Fruit fly (Drosophila melanogaster) whole organism, prepupa: Measurements from ENCODE around the gene CG7420.

ENCODE experiments used
- Blimp-1 ChIP-seq: fragments of 200-800 bp; sonication (Bioruptor generic); optimal IDR thresholded peaks from 3 replicates; lab custom pipeline; 2017; ENCODE audit warnings: missing biosample characterization, missing genetic modification characterization, mild to moderate bottlenecking, moderate library complexity, missing genetic modification reagents
- CG10631 ChIP-seq: fragments of 200-800 bp; sonication (Bioruptor generic); optimal IDR thresholded peaks from 2 replicates; lab custom pipeline; 2016; ENCODE audit warnings: missing biosample characterization, missing genetic modification characterization
- CG10669 ChIP-seq: fragments of 200-800 bp; sonication (Bioruptor generic); optimal IDR thresholded peaks from 3 replicates; lab custom pipeline; 2018; ENCODE audit warnings: missing biosample characterization, mild to moderate bottlenecking, missing genetic modification characterization, moderate library complexity
- CG11762 ChIP-seq: fragments of 200-800 bp; sonication (Bioruptor generic); optimal IDR thresholded peaks from 3 replicates; lab custom pipeline; 2016; ENCODE audit warnings: missing biosample characterization, missing genetic modification characterization; ENCODE audit not compliant: insufficient read depth
- CG15336 ChIP-seq: fragments of 200-800 bp; sonication (Bioruptor generic); IDR thresholded peaks from 2 replicates; pipeline ENCODE4 v1.3.6; 2022; ENCODE audit warnings: missing biosample characterization, missing genetic modification characterization
- CG1621 ChIP-seq: fragments of 200-800 bp; sonication (Bioruptor generic); optimal IDR thresholded peaks from 3 replicates; lab custom pipeline; 2018; ENCODE audit warnings: missing biosample characterization, mild to moderate bottlenecking, missing genetic modification characterization
- CG3032 ChIP-seq: fragments of 200-800 bp; optimal IDR thresholded peaks from 2 replicates; lab custom pipeline; 2019; ENCODE audit warnings: missing biosample characterization, mild to moderate bottlenecking, missing genetic modification characterization, moderate library complexity
- CG31627 ChIP-seq: fragments of 200-800 bp; sonication (Bioruptor generic); optimal IDR thresholded peaks from 3 replicates; lab custom pipeline; 2016; ENCODE audit warnings: missing biosample characterization, missing genetic modification characterization
- CG32006 ChIP-seq: fragments of 200-800 bp; sonication (Bioruptor generic); optimal IDR thresholded peaks from 3 replicates; lab custom pipeline; 2017; ENCODE audit warnings: missing biosample characterization, mild to moderate bottlenecking, missing genetic modification characterization
- CG34406 ChIP-seq: fragments of 200-800 bp; sonication (Bioruptor generic); optimal IDR thresholded peaks from 3 replicates; lab custom pipeline; 2016; ENCODE audit warnings: missing biosample characterization, missing genetic modification characterization
- CG3919 ChIP-seq: fragments of 200-800 bp; sonication (Bioruptor generic); optimal IDR thresholded peaks from 3 replicates; lab custom pipeline; 2016; ENCODE audit warnings: missing biosample characterization, missing genetic modification characterization
- CG4318 ChIP-seq: fragments of 200-800 bp; sonication (Bioruptor generic); optimal IDR thresholded peaks from 3 replicates; lab custom pipeline; 2017; ENCODE audit warnings: missing biosample characterization, mild to moderate bottlenecking, missing genetic modification characterization
- CG6163 ChIP-seq: fragments of 200-800 bp; sonication (Bioruptor generic); IDR thresholded peaks from 3 replicates; pipeline ENCODE4 v1.3.6; 2022; ENCODE audit warnings: missing biosample characterization, missing genetic modification characterization
- CG6276 ChIP-seq: fragments of 200-800 bp; sonication (Bioruptor generic); optimal IDR thresholded peaks from 2 replicates; lab custom pipeline; 2017; ENCODE audit warnings: missing biosample characterization, mild to moderate bottlenecking, missing genetic modification characterization
- CG6792 ChIP-seq: fragments of 200-800 bp; sonication (Bioruptor generic); optimal IDR thresholded peaks from 3 replicates; lab custom pipeline; 2016; ENCODE audit warnings: missing biosample characterization, missing genetic modification characterization
- CG6808 ChIP-seq: fragments of 200-800 bp; sonication (Bioruptor generic); optimal IDR thresholded peaks from 3 replicates; lab custom pipeline; 2017; ENCODE audit warnings: missing biosample characterization, missing genetic modification characterization, mild to moderate bottlenecking, moderate library complexity, missing genetic modification reagents
- CG7368 ChIP-seq: fragments of 200-800 bp; sonication (Bioruptor generic); optimal IDR thresholded peaks from 3 replicates; lab custom pipeline; 2016; ENCODE audit warnings: missing biosample characterization, missing genetic modification characterization
- CG8119 ChIP-seq: fragments of 200-800 bp; sonication (Bioruptor generic); IDR thresholded peaks from 3 replicates; pipeline ENCODE4 v1.3.6; 2022; ENCODE audit warnings: missing biosample characterization, missing genetic modification characterization
- CG8632 ChIP-seq: fragments of 200-800 bp; sonication (Bioruptor generic); optimal IDR thresholded peaks from 3 replicates; lab custom pipeline; 2016; ENCODE audit warnings: missing biosample characterization, missing genetic modification characterization
- CG9139 ChIP-seq: fragments of 200-800 bp; sonication (Bioruptor generic); optimal IDR thresholded peaks from 3 replicates; lab custom pipeline; 2017; ENCODE audit warnings: missing biosample characterization, mild to moderate bottlenecking, missing genetic modification characterization
- Eip75B ChIP-seq: fragments of 200-800 bp; sonication (Bioruptor generic); optimal IDR thresholded peaks from 3 replicates; lab custom pipeline; 2016; ENCODE audit warnings: missing biosample characterization, missing genetic modification characterization
- Eip78C ChIP-seq: fragments of 200-800 bp; sonication (Bioruptor generic); peaks from one replicate; lab custom pipeline; 2016; ENCODE audit warnings: missing biosample characterization, missing genetic modification characterization
- Eip93F ChIP-seq: fragments of 200-800 bp; sonication (Bioruptor generic); optimal IDR thresholded peaks from 2 replicates; lab custom pipeline; 2016; ENCODE audit warnings: missing biosample characterization, mild to moderate bottlenecking, missing genetic modification characterization
- Ets96B ChIP-seq: fragments of 200-800 bp; optimal IDR thresholded peaks from 2 replicates; lab custom pipeline; 2019; ENCODE audit warnings: missing biosample characterization, mild to moderate bottlenecking, missing genetic modification characterization, moderate library complexity
- Gug ChIP-seq: fragments of 200-800 bp; sonication (Bioruptor generic); IDR thresholded peaks from 2 replicates; pipeline ENCODE4 v1.3.6; 2022; ENCODE audit warnings: missing biosample characterization, missing genetic modification characterization
- Hr38 ChIP-seq: sonication (Bioruptor generic); optimal IDR thresholded peaks from 2 replicates; lab custom pipeline; 2016; ENCODE audit warnings: missing biosample characterization, missing genetic modification characterization
- Hr39 ChIP-seq: fragments of 200-800 bp; sonication (Bioruptor generic); optimal IDR thresholded peaks from 2 replicates; lab custom pipeline; 2016; ENCODE audit warnings: missing biosample characterization, missing genetic modification characterization
- Hr4 ChIP-seq: fragments of 200-800 bp; sonication (Bioruptor generic); optimal IDR thresholded peaks from 3 replicates; lab custom pipeline; 2016; ENCODE audit warnings: missing biosample characterization, missing genetic modification characterization
- Lpt ChIP-seq: fragments of 200-800 bp; sonication (Bioruptor generic); optimal IDR thresholded peaks from 3 replicates; lab custom pipeline; 2016; ENCODE audit warnings: missing biosample characterization, missing genetic modification characterization
- Met ChIP-seq: fragments of 200-800 bp; sonication (Bioruptor generic); optimal IDR thresholded peaks from 3 replicates; lab custom pipeline; 2016; ENCODE audit warnings: missing biosample characterization, missing genetic modification characterization
- Smox ChIP-seq: fragments of 200-800 bp; sonication (Bioruptor generic); optimal IDR thresholded peaks from 3 replicates; lab custom pipeline; 2016; ENCODE audit warnings: missing biosample characterization, missing genetic modification characterization
- Sox102F ChIP-seq: fragments of 200-800 bp; sonication (Bioruptor generic); optimal IDR thresholded peaks from 2 replicates; lab custom pipeline; 2016; ENCODE audit warnings: missing biosample characterization, mild to moderate bottlenecking, missing genetic modification characterization
- Sox15 ChIP-seq: fragments of 200-800 bp; sonication (Bioruptor generic); optimal IDR thresholded peaks from 3 replicates; lab custom pipeline; 2016; ENCODE audit warnings: missing biosample characterization, missing genetic modification characterization
- acj6 ChIP-seq: fragments of 200-800 bp; sonication (Bioruptor generic); optimal IDR thresholded peaks from 3 replicates; lab custom pipeline; 2016; ENCODE audit warnings: missing biosample characterization, missing genetic modification characterization
- cyc ChIP-seq: fragments of 200-800 bp; sonication (Bioruptor generic); optimal IDR thresholded peaks from 3 replicates; lab custom pipeline; 2016; ENCODE audit warnings: missing biosample characterization, missing genetic modification characterization
- dac ChIP-seq: fragments of 200-800 bp; sonication (Bioruptor generic); optimal IDR thresholded peaks from 2 replicates; lab custom pipeline; 2017; ENCODE audit warnings: missing biosample characterization, mild to moderate bottlenecking, missing genetic modification characterization
- esn ChIP-seq: fragments of 200-800 bp; sonication (Bioruptor generic); optimal IDR thresholded peaks from 2 replicates; lab custom pipeline; 2016; ENCODE audit warnings: missing biosample characterization, mild to moderate bottlenecking, missing genetic modification characterization, moderate library complexity
- fd59A ChIP-seq: fragments of 200-800 bp; sonication (Bioruptor generic); optimal IDR thresholded peaks from 2 replicates; lab custom pipeline; 2017; ENCODE audit warnings: missing biosample characterization, mild to moderate bottlenecking, missing genetic modification characterization, missing genetic modification reagents
- fd85E ChIP-seq: fragments of 200-800 bp; sonication (Bioruptor generic); optimal IDR thresholded peaks from 3 replicates; lab custom pipeline; 2016; ENCODE audit warnings: missing biosample characterization, missing genetic modification characterization
- pdm3 ChIP-seq: fragments of 200-800 bp; sonication (Bioruptor generic); optimal IDR thresholded peaks from 3 replicates; lab custom pipeline; 2016; ENCODE audit warnings: missing biosample characterization, missing genetic modification characterization
- salr ChIP-seq, 2 experiments: fragments of 200-800 bp; sonication (Bioruptor generic); optimal IDR thresholded peaks; 3 replicates each; lab custom pipeline; 2016 to 2018; ENCODE audit warnings: missing biosample characterization in 2 of 2, missing genetic modification characterization in 2 of 2, mild to moderate bottlenecking in 1 of 2
- spab ChIP-seq: fragments of 200-800 bp; sonication (Bioruptor generic); optimal IDR thresholded peaks from 2 replicates; lab custom pipeline; 2017; ENCODE audit warnings: missing biosample characterization, mild to moderate bottlenecking, missing genetic modification characterization, missing genetic modification reagents
- ss ChIP-seq, 2 experiments: fragments of 200-800 bp; sonication (Bioruptor generic); optimal IDR thresholded peaks; 2 replicates in 1 of 2; 3 replicates in 1 of 2; lab custom pipeline; 2017 to 2018; ENCODE audit warnings: mild to moderate bottlenecking in 2 of 2, missing biosample characterization in 2 of 2, missing genetic modification characterization in 2 of 2, moderate library complexity in 1 of 2
- svp ChIP-seq: fragments of 200-800 bp; sonication (Bioruptor generic); peaks from one replicate; lab custom pipeline; 2016; ENCODE audit warnings: missing biosample characterization, missing genetic modification characterization
- topi ChIP-seq: fragments of 200-800 bp; sonication (Bioruptor generic); optimal IDR thresholded peaks from 3 replicates; lab custom pipeline; 2016; ENCODE audit warnings: missing biosample characterization, missing genetic modification characterization
- vri ChIP-seq: fragments of 200-800 bp; sonication (Bioruptor generic); optimal IDR thresholded peaks from 3 replicates; lab custom pipeline; 2016; ENCODE audit warnings: missing biosample characterization, mild to moderate bottlenecking, missing genetic modification characterization

The CG7420 gene

DNA sequence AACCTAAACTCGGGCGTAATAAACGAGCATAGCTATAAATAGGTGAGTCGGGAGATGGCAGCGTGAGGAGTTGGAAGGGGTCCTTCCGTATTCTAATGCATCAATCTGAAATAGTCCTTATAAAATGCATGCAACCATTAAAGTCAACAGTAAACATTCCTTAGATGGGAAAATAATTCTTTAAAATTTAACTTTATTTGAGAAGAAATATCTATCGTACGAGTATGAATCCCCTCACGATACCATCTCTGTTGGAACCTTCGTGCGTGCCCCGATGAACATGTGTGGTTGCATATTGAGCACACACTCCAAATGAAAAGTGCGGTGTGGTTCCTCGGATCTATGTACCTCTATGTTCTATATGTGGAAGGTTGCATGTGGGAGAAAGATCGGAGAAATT is 40.6 kb downstream of the CG7420 start:
- TF ChIP-seq CG9139 (GFP tag; lab: Kevin White, UChicago) (no peak), svp (GFP tag; lab: Kevin White, UChicago) (peak; percentile 62), topi (no peak), CG4318 (GFP tag; lab: Kevin White, UChicago) (no peak), cyc (no peak), CG34406 (GFP tag; lab: Kevin White, UChicago) (no peak)

DNA sequence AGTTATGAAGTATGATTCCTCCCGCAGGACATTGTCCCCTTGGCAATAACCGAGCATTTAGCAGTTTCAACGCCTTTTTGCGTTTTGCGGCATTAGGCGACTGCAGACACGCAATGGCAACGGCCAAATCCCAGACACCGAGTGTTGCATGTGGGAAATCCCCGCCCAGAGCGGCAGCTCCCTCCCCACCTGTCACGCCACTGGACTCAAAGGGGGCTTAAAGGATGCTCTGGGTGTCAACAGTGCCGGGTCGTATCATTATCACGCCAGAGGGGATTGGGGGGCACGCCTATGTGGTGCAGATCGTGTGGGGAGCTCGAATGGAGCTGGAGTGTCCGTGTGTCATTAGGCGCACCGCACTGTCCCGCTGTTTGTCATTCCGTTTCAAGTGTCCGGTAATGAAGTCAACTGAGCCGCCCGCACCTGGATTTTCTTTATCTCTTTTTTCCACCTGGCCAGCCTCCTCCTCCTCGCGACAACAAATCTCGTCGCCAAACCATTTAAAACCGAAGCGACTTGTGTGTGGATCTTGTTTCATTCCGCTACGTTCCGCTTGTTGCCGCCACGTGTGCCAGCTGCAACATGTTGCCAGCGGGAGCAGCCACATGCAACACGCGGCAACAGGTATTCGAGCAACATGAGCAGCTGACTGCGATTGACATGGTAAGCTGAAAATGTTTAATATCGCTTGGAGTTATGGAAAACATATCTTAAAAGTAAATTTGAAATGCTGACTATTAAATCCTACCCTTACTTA is 42.1 kb downstream of the CG7420 start:
- no peak for TF ChIP-seq Hr38 (GFP tag; lab: Kevin White, UChicago)
- TF ChIP-seq CG15336: 0 out of 2 replicates have a peak, but pooled peaks have one; percentile 12
- peak in 1 of 2 experiments; percentile 69 for TF ChIP-seq ss (GFP tag; optimal IDR thresholded peaks at IDR 0.05; lab: Kevin White, UChicago)
- TF ChIP-seq Smox (GFP tag; lab: Kevin White, UChicago): no peak
- peak; percentile 45 for TF ChIP-seq Eip78C (GFP tag; lab: Kevin White, UChicago)

DNA sequence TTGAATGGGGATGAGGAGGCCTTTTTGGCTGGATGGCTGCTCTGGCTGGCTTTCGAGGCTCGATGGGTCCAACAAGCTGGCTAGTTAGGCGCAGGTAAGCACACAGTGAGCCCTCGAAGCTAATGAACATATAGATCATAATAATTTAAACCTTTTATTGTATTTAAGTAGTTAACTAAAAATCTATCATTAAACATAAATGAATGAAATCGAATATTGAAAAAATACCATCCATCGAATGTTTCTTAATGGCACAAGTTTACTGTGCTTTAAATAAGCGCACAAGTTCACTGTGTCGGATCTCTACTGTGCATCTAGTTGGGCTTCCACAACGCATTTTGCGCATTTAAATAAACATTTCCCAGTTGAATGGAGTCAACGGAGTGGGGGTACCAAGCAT is 43.4 kb downstream of the CG7420 start:
- TF ChIP-seq CG31627 (GFP tag; lab: Kevin White, UChicago) (no peak), CG15336 (peak; percentile 61), CG9139 (GFP tag; lab: Kevin White, UChicago) (no peak), CG6808 (GFP tag; lab: Kevin White, UChicago) (peak; percentile 40), topi (peak; percentile 3), Eip75B (peak; percentile 54), fd59A (GFP tag; lab: Kevin White, UChicago) (peak; percentile 23), CG3032 (tag; lab: Kevin White, UChicago) (peak; percentile 55), Hr39 (GFP tag; lab: Kevin White, UChicago) (no peak), salr (GFP tag; optimal IDR thresholded peaks at IDR 0.05; lab: Kevin White, UChicago) (peak in 1 of 2 experiments; percentile 38), CG6163 (GFP tag; lab: Robert Waterston, UW) (peak; percentile 62), vri (GFP tag; lab: Kevin White, UChicago) (no peak), fd85E (GFP tag; lab: Kevin White, UChicago) (no peak), Met (GFP tag; lab: Kevin White, UChicago) (peak; percentile 2), CG6276 (GFP tag; lab: Kevin White, UChicago) (no peak), CG11762 (GFP tag; lab: Kevin White, UChicago) (peak; percentile 4), CG1621 (peak; percentile 40), CG34406 (GFP tag; lab: Kevin White, UChicago) (peak; percentile 20), CG7368 (peak; percentile 16), CG4318 (GFP tag; lab: Kevin White, UChicago) (peak; percentile 30), pdm3 (GFP tag; lab: Kevin White, UChicago) (peak; percentile 8), spab (peak; percentile 54), CG32006 (GFP tag; lab: Kevin White, UChicago) (peak; percentile 53), Gug (GFP tag; lab: Robert Waterston, UW) (peak; percentile 13; the same call in 1 of the 2 replicates), Ets96B (tag; lab: Kevin White, UChicago) (peak; percentile 69), Hr4 (GFP tag; lab: Kevin White, UChicago) (peak; percentile 41), dac (no peak), Eip93F (no peak), Hr38 (GFP tag; lab: Kevin White, UChicago) (no peak), Lpt (GFP tag; lab: Kevin White, UChicago) (no peak), esn (no peak), CG3919 (GFP tag; lab: Kevin White, UChicago) (peak; percentile 57), CG10631 (GFP tag; lab: Kevin White, UChicago) (peak; percentile 67), Sox102F (no peak), CG8632 (GFP tag; lab: Kevin White, UChicago) (no peak), CG8119 (GFP tag; lab: Robert Waterston, UW) (no peak; the same call in 2 of the 3 replicates), cyc (peak; percentile 13), acj6 (GFP tag; lab: Kevin White, UChicago) (peak; percentile 38), CG6792 (no peak), CG10669 (GFP tag; lab: Kevin White, UChicago) (peak; percentile 56), Blimp-1 (GFP tag; lab: Kevin White, UChicago) (no peak), Sox15 (no peak)
